Fruit fly (Drosophila melanogaster): ENCODE results near the gene Rpt4.

- TF ChIP-seq CG10348 (GFP tag; IDR thresholded peaks at IDR 0.05) (no peak), CG9948 (tag; optimal IDR thresholded peaks at IDR 0.05) (no peak), fd96Ca (GFP tag; IDR thresholded peaks at IDR 0.05) (no peak), Pif1B (GFP tag; optimal IDR thresholded peaks at IDR 0.05) (no peak), rn (GFP tag; IDR thresholded peaks at IDR 0.05) (no peak)
Measured at dm6 chrX:6278879-6279628, 12.0 kb downstream of the Rpt4 start.

Data from whole organism, pupa.